Fruit fly (Drosophila melanogaster) whole organism, adult: ENCODE results near the gene fray.

Experiments
- CG11617 ChIP-seq: fragments of 200-800 bp; sonication (Bioruptor generic); optimal IDR thresholded peaks from 2 replicates; lab custom pipeline; 2017; ENCODE audit warnings: mild to moderate bottlenecking, missing biosample characterization, missing genetic modification reagents, missing genetic modification characterization
- CG12768 ChIP-seq: fragments of 200-800 bp; sonication (Bioruptor generic); optimal IDR thresholded peaks from 2 replicates; lab custom pipeline; 2017; ENCODE audit warnings: missing biosample characterization, missing genetic modification characterization, mild to moderate bottlenecking, moderate library complexity, missing genetic modification reagents
- CG14711 ChIP-seq: fragments of 200-800 bp; sonication (Bioruptor generic); optimal IDR thresholded peaks from 2 replicates; lab custom pipeline; 2018; ENCODE audit warnings: missing biosample characterization, mild to moderate bottlenecking, missing genetic modification characterization, moderate library complexity
- CG1620 ChIP-seq: fragments of 200-800 bp; sonication (Bioruptor generic); optimal IDR thresholded peaks from 2 replicates; lab custom pipeline; 2016; ENCODE audit warnings: missing biosample characterization, missing genetic modification characterization
- CG33017 ChIP-seq: fragments of 200-800 bp; sonication (Bioruptor generic); optimal IDR thresholded peaks from 2 replicates; lab custom pipeline; 2018; ENCODE audit warnings: missing biosample characterization, mild to moderate bottlenecking, missing genetic modification characterization, moderate library complexity
- CG5204 ChIP-seq: fragments of 200-800 bp; sonication (Bioruptor generic); optimal IDR thresholded peaks from 2 replicates; lab custom pipeline; 2016; ENCODE audit warnings: missing biosample characterization, missing genetic modification characterization
- CG7045 ChIP-seq: fragments of 200-800 bp; sonication (Bioruptor generic); optimal IDR thresholded peaks from 2 replicates; lab custom pipeline; 2017; ENCODE audit warnings: missing biosample characterization, mild to moderate bottlenecking, missing genetic modification characterization
- CG7101 ChIP-seq: fragments of 200-800 bp; sonication (Bioruptor generic); optimal IDR thresholded peaks from 2 replicates; lab custom pipeline; 2018; ENCODE audit warnings: missing biosample characterization, mild to moderate bottlenecking, missing genetic modification characterization, moderate library complexity
- Clk ChIP-seq: fragments of 200-800 bp; sonication (Bioruptor generic); optimal IDR thresholded peaks from 2 replicates; lab custom pipeline; 2017; ENCODE audit warnings: missing biosample characterization, missing genetic modification characterization
- Crg-1 ChIP-seq: fragments of 200-800 bp; sonication (Bioruptor generic); optimal IDR thresholded peaks from 2 replicates; lab custom pipeline; 2016; ENCODE audit warnings: missing biosample characterization, missing genetic modification characterization
- Hr96 ChIP-seq: fragments of 200-800 bp; sonication (Bioruptor generic); optimal IDR thresholded peaks from 2 replicates; lab custom pipeline; 2016; ENCODE audit warnings: missing biosample characterization, missing genetic modification characterization
- Mnt ChIP-seq: fragments of 200-800 bp; sonication (Bioruptor generic); optimal IDR thresholded peaks from 2 replicates; lab custom pipeline; 2016; ENCODE audit warnings: missing biosample characterization, mild to moderate bottlenecking, missing genetic modification characterization
- bab1 ChIP-seq: fragments of 200-800 bp; sonication (Bioruptor generic); optimal IDR thresholded peaks from 3 replicates; lab custom pipeline; 2019; ENCODE audit warnings: missing biosample characterization, mild to moderate bottlenecking, missing genetic modification characterization, moderate library complexity
- cic ChIP-seq: fragments of 200-800 bp; sonication (Bioruptor generic); optimal IDR thresholded peaks from 2 replicates; lab custom pipeline; 2017; ENCODE audit warnings: missing biosample characterization, mild to moderate bottlenecking, missing genetic modification characterization, moderate library complexity
- cnc ChIP-seq, 2 experiments: fragments of >200 bp; optimal IDR thresholded peaks; 2 replicates each; lab custom pipeline; 2017
- kay ChIP-seq: fragments of 200-800 bp; sonication (Bioruptor generic); peaks from one replicate; lab custom pipeline; 2016; ENCODE audit warnings: missing biosample characterization, missing genetic modification characterization, borderline replicate concordance
- ovo ChIP-seq: fragments of 200-800 bp; sonication (Bioruptor generic); optimal IDR thresholded peaks from 2 replicates; lab custom pipeline; 2016; ENCODE audit warnings: missing biosample characterization, missing genetic modification characterization
- pad ChIP-seq: fragments of 200-800 bp; sonication (Bioruptor generic); optimal IDR thresholded peaks from 3 replicates; lab custom pipeline; 2017; ENCODE audit warnings: missing biosample characterization, missing genetic modification characterization, mild to moderate bottlenecking, moderate library complexity, missing genetic modification reagents
- tj ChIP-seq: fragments of 200-800 bp; sonication (Bioruptor generic); optimal IDR thresholded peaks from 3 replicates; lab custom pipeline; 2017; ENCODE audit warnings: missing biosample characterization, mild to moderate bottlenecking, missing genetic modification characterization, moderate library complexity
- toe ChIP-seq: fragments of 200-800 bp; sonication (Bioruptor generic); optimal IDR thresholded peaks from 2 replicates; lab custom pipeline; 2016; ENCODE audit warnings: missing biosample characterization, missing genetic modification characterization

Gene fray

dm6 chr3R:18616007-18616406, 43.1 kb downstream of the fray start:
- TF ChIP-seq tj (no peak), CG7101 (tag; lab: Kevin White, UChicago) (no peak), CG1620 (GFP tag; lab: Kevin White, UChicago) (no peak), CG7045 (GFP tag; lab: Kevin White, UChicago) (no peak), pad (GFP tag; lab: Kevin White, UChicago) (no peak), CG12768 (GFP tag; lab: Kevin White, UChicago) (no peak), Mnt (GFP tag; lab: Kevin White, UChicago) (no peak), cic (GFP tag; lab: Kevin White, UChicago) (no peak), Clk (GFP tag; lab: Kevin White, UChicago) (no peak), bab1 (GFP tag; lab: Kevin White, UChicago) (no peak), toe (GFP tag; lab: Kevin White, UChicago) (no peak), ovo (GFP tag; lab: Kevin White, UChicago) (no peak), Hr96 (GFP tag; lab: Kevin White, UChicago) (no peak), CG33017 (no peak), cnc (optimal IDR thresholded peaks at IDR 0.05; lab: Kevin White, UChicago) (no peak), CG14711 (no peak), CG11617 (GFP tag; lab: Kevin White, UChicago) (no peak), kay (GFP tag; lab: Kevin White, UChicago) (no peak), CG5204 (GFP tag; lab: Kevin White, UChicago) (no peak), Crg-1 (GFP tag; lab: Kevin White, UChicago) (no peak)

- TF ChIP-seq CG12768 (GFP tag; lab: Kevin White, UChicago) (no peak), cic (GFP tag; lab: Kevin White, UChicago) (no peak), kay (GFP tag; lab: Kevin White, UChicago) (no peak), CG1620 (GFP tag; lab: Kevin White, UChicago) (no peak), CG11617 (GFP tag; lab: Kevin White, UChicago) (no peak), tj (no peak), bab1 (GFP tag; lab: Kevin White, UChicago) (no peak), cnc (optimal IDR thresholded peaks at IDR 0.05; lab: Kevin White, UChicago) (no peak), ovo (GFP tag; lab: Kevin White, UChicago) (no peak), CG7101 (tag; lab: Kevin White, UChicago) (no peak), CG5204 (GFP tag; lab: Kevin White, UChicago) (no peak), Mnt (GFP tag; lab: Kevin White, UChicago) (no peak), CG14711 (no peak), Crg-1 (GFP tag; lab: Kevin White, UChicago) (no peak), CG7045 (GFP tag; lab: Kevin White, UChicago) (no peak), pad (GFP tag; lab: Kevin White, UChicago) (no peak), Clk (GFP tag; lab: Kevin White, UChicago) (no peak), Hr96 (GFP tag; lab: Kevin White, UChicago) (no peak), toe (GFP tag; lab: Kevin White, UChicago) (no peak)
Measured at dm6 chr3R:18617411-18617810, 44.5 kb downstream of the fray start, which contains the start of gene CG7695. Gene CG7695, minus strand, starts transcription at chr3R:18617511.

dm6 chr3R:18619451-18619942, 46.6 kb downstream of the fray start:
- TF ChIP-seq CG7101 (tag; lab: Kevin White, UChicago) (no peak), CG7045 (GFP tag; lab: Kevin White, UChicago) (no peak), toe (GFP tag; lab: Kevin White, UChicago) (no peak), cic (GFP tag; lab: Kevin White, UChicago) (no peak), tj (no peak), Clk (GFP tag; lab: Kevin White, UChicago) (no peak), ovo (GFP tag; lab: Kevin White, UChicago) (no peak), CG12768 (GFP tag; lab: Kevin White, UChicago) (no peak), cnc (optimal IDR thresholded peaks at IDR 0.05; lab: Kevin White, UChicago) (no peak), CG11617 (GFP tag; lab: Kevin White, UChicago) (no peak), Hr96 (GFP tag; lab: Kevin White, UChicago) (no peak), pad (GFP tag; lab: Kevin White, UChicago) (no peak), CG33017 (no peak), Mnt (GFP tag; lab: Kevin White, UChicago) (no peak), CG5204 (GFP tag; lab: Kevin White, UChicago) (no peak), CG1620 (GFP tag; lab: Kevin White, UChicago) (no peak), bab1 (GFP tag; lab: Kevin White, UChicago) (no peak), Crg-1 (GFP tag; lab: Kevin White, UChicago) (no peak)

- TF ChIP-seq CG7045 (GFP tag; lab: Kevin White, UChicago) (no peak), CG12768 (GFP tag; lab: Kevin White, UChicago) (no peak), pad (GFP tag; lab: Kevin White, UChicago) (no peak), Clk (GFP tag; lab: Kevin White, UChicago) (no peak), kay (GFP tag; lab: Kevin White, UChicago) (no peak), cic (GFP tag; lab: Kevin White, UChicago) (no peak)
Measured at dm6 chr3R:18621230-18621629, 48.3 kb downstream of the fray start, which contains the start of gene CG14304. Gene CG14304, minus strand, starts transcription at chr3R:18621327.

dm6 chr3R:18624541-18624940, 51.6 kb downstream of the fray start:
- TF ChIP-seq pad (GFP tag; lab: Kevin White, UChicago) (no peak), cic (GFP tag; lab: Kevin White, UChicago) (no peak), CG7101 (tag; lab: Kevin White, UChicago) (no peak), CG33017 (no peak), toe (GFP tag; lab: Kevin White, UChicago) (no peak), CG7045 (GFP tag; lab: Kevin White, UChicago) (no peak), CG1620 (GFP tag; lab: Kevin White, UChicago) (no peak), kay (GFP tag; lab: Kevin White, UChicago) (no peak), cnc (optimal IDR thresholded peaks at IDR 0.05; lab: Kevin White, UChicago) (no peak), tj (no peak), CG12768 (GFP tag; lab: Kevin White, UChicago) (no peak), Crg-1 (GFP tag; lab: Kevin White, UChicago) (no peak), CG14711 (no peak), Hr96 (GFP tag; lab: Kevin White, UChicago) (no peak), CG11617 (GFP tag; lab: Kevin White, UChicago) (no peak), CG5204 (GFP tag; lab: Kevin White, UChicago) (no peak), ovo (GFP tag; lab: Kevin White, UChicago) (no peak), bab1 (GFP tag; lab: Kevin White, UChicago) (no peak)
